Fruit fly (Drosophila melanogaster): ENCODE data around the gene Cpr76Ba.

- TF ChIP-seq psq (optimal IDR thresholded peaks at IDR 0.05) (no peak), CG8478 (optimal IDR thresholded peaks at IDR 0.05) (no peak), usp (GFP tag; optimal IDR thresholded peaks at IDR 0.05) (no peak), pan (optimal IDR thresholded peaks at IDR 0.05) (no peak), EcR (GFP tag; optimal IDR thresholded peaks at IDR 0.05) (peak in 1 of 2 experiments; percentile 26), Dll (optimal IDR thresholded peaks at IDR 0.05) (no peak)
Observed at dm6 chr3L:19560005-19560694, 42.0 kb upstream of the Cpr76Ba start.

Data from whole organism.